Worm (Caenorhabditis elegans) whole organism, late embryonic: ENCODE results near the gene F45E4.6.

Source experiments
- C08G9.2 ChIP-seq: sonication (generic microtip); optimal IDR thresholded peaks from 2 replicates; lab custom pipeline; 2016; ENCODE audit warnings: mild to moderate bottlenecking, missing genetic modification characterization, moderate library complexity, missing compliant biosample characterization
- K02D7.2 ChIP-seq: sonication (generic microtip); optimal IDR thresholded peaks from 2 replicates; lab custom pipeline; 2017; ENCODE audit warnings: mild to moderate bottlenecking, missing genetic modification characterization, missing compliant biosample characterization
- T23F11.4 ChIP-seq: fragments of 200-800 bp; sonication (Bioruptor generic); optimal IDR thresholded peaks from 2 replicates; lab custom pipeline; 2018; ENCODE audit warnings: mild to moderate bottlenecking, missing genetic modification characterization, missing compliant biosample characterization
- Y22D7AL.16 ChIP-seq: sonication (generic microtip); optimal IDR thresholded peaks from 2 replicates; lab custom pipeline; 2016; ENCODE audit warnings: missing genetic modification characterization, missing compliant biosample characterization
- ahr-1 ChIP-seq: sonication (generic microtip); optimal IDR thresholded peaks from 2 replicates; lab custom pipeline; 2016; ENCODE audit warnings: missing genetic modification characterization, missing compliant biosample characterization
- ceh-14 ChIP-seq: sonication (generic microtip); optimal IDR thresholded peaks from 2 replicates; lab custom pipeline; 2016; ENCODE audit warnings: missing genotype, missing genetic modification characterization, missing compliant biosample characterization
- ceh-18 ChIP-seq: sonication (generic microtip); optimal IDR thresholded peaks from 2 replicates; lab custom pipeline; 2016; ENCODE audit warnings: missing genetic modification characterization, missing compliant biosample characterization
- ceh-19 ChIP-seq: fragments of 200-800 bp; sonication (Bioruptor generic); optimal IDR thresholded peaks from 2 replicates; lab custom pipeline; 2018; ENCODE audit warnings: mild to moderate bottlenecking, missing genetic modification characterization, missing compliant biosample characterization
- ceh-31 ChIP-seq: sonication (generic microtip); optimal IDR thresholded peaks from 2 replicates; lab custom pipeline; 2016; ENCODE audit warnings: missing genetic modification characterization, missing compliant biosample characterization
- ceh-34 ChIP-seq: sonication (generic microtip); optimal IDR thresholded peaks from 2 replicates; lab custom pipeline; 2016; ENCODE audit warnings: mild to moderate bottlenecking, missing genetic modification characterization, missing compliant biosample characterization
- ceh-45 ChIP-seq: fragments of 200-800 bp; sonication (Bioruptor generic); IDR thresholded peaks from 2 replicates; pipeline ENCODE4 v1.3.6; 2022; ENCODE audit warnings: missing genetic modification reagents, missing genetic modification characterization, missing compliant biosample characterization
- ceh-48 ChIP-seq: sonication (generic microtip); optimal IDR thresholded peaks from 2 replicates; lab custom pipeline; 2016; ENCODE audit warnings: missing genetic modification characterization, inconsistent platforms, missing compliant biosample characterization
- ceh-6 ChIP-seq: fragments of 200-800 bp; sonication (Bioruptor generic); optimal IDR thresholded peaks from 2 replicates; lab custom pipeline; 2018; ENCODE audit warnings: mild to moderate bottlenecking, missing genetic modification characterization, missing compliant biosample characterization
- ceh-9 ChIP-seq: sonication (generic microtip); optimal IDR thresholded peaks from 2 replicates; lab custom pipeline; 2016; ENCODE audit warnings: mild to moderate bottlenecking, missing genetic modification characterization, inconsistent platforms, missing compliant biosample characterization
- fkh-6 ChIP-seq: sonication (generic microtip); optimal IDR thresholded peaks from 2 replicates; lab custom pipeline; 2016; ENCODE audit warnings: missing genetic modification characterization, missing compliant biosample characterization
- lim-6 ChIP-seq: sonication (generic microtip); optimal IDR thresholded peaks from 2 replicates; lab custom pipeline; 2016; ENCODE audit warnings: missing genetic modification characterization, missing compliant biosample characterization
- nfya-1 ChIP-seq: sonication (generic microtip); optimal IDR thresholded peaks from 2 replicates; lab custom pipeline; 2017; ENCODE audit warnings: missing genetic modification characterization, mild to moderate bottlenecking, missing compliant biosample characterization, antibody characterized with exemption, moderate library complexity
- nhr-232 ChIP-seq: sonication (generic microtip); optimal IDR thresholded peaks from 2 replicates; lab custom pipeline; 2016; ENCODE audit warnings: missing genetic modification characterization, missing compliant biosample characterization
- npax-4 ChIP-seq: sonication (generic microtip); optimal IDR thresholded peaks from 2 replicates; lab custom pipeline; 2016; ENCODE audit warnings: missing genetic modification characterization, missing compliant biosample characterization
- odd-2 ChIP-seq: sonication (generic microtip); optimal IDR thresholded peaks from 2 replicates; lab custom pipeline; 2017; ENCODE audit warnings: antibody characterized with exemption, mild to moderate bottlenecking, missing genetic modification characterization, missing compliant biosample characterization
- pag-3 ChIP-seq: sonication (generic microtip); optimal IDR thresholded peaks from 2 replicates; lab custom pipeline; 2016; ENCODE audit warnings: missing compliant biosample characterization, missing genetic modification characterization, borderline replicate concordance
- pat-9 ChIP-seq: fragments of 200-800 bp; sonication (Bioruptor generic); optimal IDR thresholded peaks from 2 replicates; lab custom pipeline; 2018; ENCODE audit warnings: mild to moderate bottlenecking, missing genetic modification characterization, moderate library complexity, missing compliant biosample characterization
- pqm-1 ChIP-seq: sonication (generic microtip); optimal IDR thresholded peaks from 2 replicates; lab custom pipeline; 2016; ENCODE audit warnings: missing genetic modification characterization, missing compliant biosample characterization
- ref-2 ChIP-seq: sonication (generic microtip); optimal IDR thresholded peaks from 2 replicates; lab custom pipeline; 2016; ENCODE audit warnings: missing genetic modification characterization, missing compliant biosample characterization
- rnt-1 ChIP-seq: sonication (generic microtip); optimal IDR thresholded peaks from 2 replicates; lab custom pipeline; 2016; ENCODE audit warnings: missing genetic modification characterization, missing compliant biosample characterization
- tbx-7 ChIP-seq: sonication (generic microtip); optimal IDR thresholded peaks from 2 replicates; lab custom pipeline; 2016; ENCODE audit warnings: missing genotype, missing genetic modification characterization, missing compliant biosample characterization
- unc-3 ChIP-seq, 2 experiments: fragments of 200-800 bp in 1 of 2; sonication (Bioruptor generic) in 1 of 2; sonication (generic microtip) in 1 of 2; conservative IDR thresholded peaks in 1 of 2; optimal IDR thresholded peaks in 1 of 2; 2 replicates each; pipeline versions ENCODE4 v1.3.6 to Lab custom; 2016 to 2022; ENCODE audit warnings: missing compliant biosample characterization in 2 of 2, missing genetic modification characterization in 2 of 2, missing genetic modification reagents in 1 of 2
- unc-42 ChIP-seq: sonication (generic microtip); optimal IDR thresholded peaks from 2 replicates; lab custom pipeline; 2016; ENCODE audit warnings: missing genotype, missing genetic modification characterization, missing compliant biosample characterization
- unc-55 ChIP-seq: sonication (generic microtip); optimal IDR thresholded peaks from 2 replicates; lab custom pipeline; 2017; ENCODE audit warnings: missing biosample characterization, missing genetic modification reagents, missing genetic modification characterization

Gene F45E4.6

DNA sequence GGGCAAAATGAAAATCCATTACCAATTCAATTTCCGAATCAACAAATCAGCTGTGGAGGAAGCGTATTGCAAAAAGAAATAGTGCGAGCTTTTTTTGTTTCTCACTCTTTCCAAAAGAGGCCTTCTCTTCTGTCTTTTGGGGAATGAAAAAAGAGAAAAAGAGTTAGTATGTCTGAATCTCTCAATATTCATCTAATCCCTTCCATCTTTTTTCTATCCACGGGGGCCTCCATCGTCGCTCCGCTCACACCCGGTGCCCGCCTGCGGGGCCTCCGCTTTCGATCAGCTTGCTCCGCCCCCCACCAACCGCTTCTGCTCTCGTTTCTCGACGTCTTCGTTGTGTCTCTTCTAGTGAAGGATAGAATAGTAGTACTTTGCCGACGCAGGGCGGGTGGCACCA, 13.1 kb downstream of the F45E4.6 start:
- TF ChIP-seq unc-42 (tag; lab: Kevin White, UChicago) (peak; percentile 79), unc-55 (GFP tag; lab: Kevin White, UChicago) (no peak), pag-3 (peak; percentile 14), ceh-14 (no peak), nfya-1 (tag; lab: Kevin White, UChicago) (peak; percentile 11), C08G9.2 (peak; percentile 8), fkh-6 (no peak), ceh-31 (tag; lab: Kevin White, UChicago) (peak; percentile 51), ceh-34 (tag; lab: Kevin White, UChicago) (peak; percentile 28)

DNA sequence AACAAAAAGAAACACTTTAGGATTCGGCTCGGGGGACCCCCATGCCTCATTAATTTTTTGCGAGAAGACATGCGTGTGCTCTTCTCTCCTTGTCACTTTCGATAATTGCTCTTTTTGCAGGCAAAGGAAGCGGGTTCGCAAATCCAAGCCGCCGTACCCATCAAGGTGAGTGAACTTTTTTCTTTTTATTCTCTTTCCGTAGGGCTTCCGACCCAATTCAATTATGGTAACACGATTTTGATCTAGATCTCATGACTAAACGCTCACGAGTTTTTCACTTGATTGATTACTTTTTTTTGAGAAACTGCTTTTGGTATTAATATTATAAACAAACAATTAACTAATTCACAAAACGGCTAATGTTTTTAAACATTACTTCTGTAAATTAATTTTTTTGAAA, 19.8 kb downstream of the F45E4.6 start:
- TF ChIP-seq rnt-1 (tag; lab: Kevin White, UChicago): no peak
- no peak for TF ChIP-seq tbx-7 (tag; lab: Kevin White, UChicago)
- no peak for TF ChIP-seq odd-2 (tag; lab: Kevin White, UChicago)
- TF ChIP-seq ceh-45 (GFP tag; lab: Robert Waterston, UW): 0 out of 2 replicates have a peak, but pooled peaks have one; percentile 32
- no peak for TF ChIP-seq unc-55 (GFP tag; lab: Kevin White, UChicago)
- TF ChIP-seq unc-42 (tag; lab: Kevin White, UChicago): peak; percentile 86
- no peak for TF ChIP-seq ceh-31 (tag; lab: Kevin White, UChicago)
- no peak for TF ChIP-seq ahr-1 (tag; lab: Kevin White, UChicago)
- TF ChIP-seq lim-6: no peak
- no peak for TF ChIP-seq pat-9 (tag; lab: Kevin White, UChicago)
- no peak for TF ChIP-seq T23F11.4 (GFP tag; lab: Kevin White, UChicago)
- TF ChIP-seq, all 69 proteins: peak for 2

- peak; percentile 10 for TF ChIP-seq ceh-19 (GFP tag; lab: Kevin White, UChicago)
- peak; percentile 54 for TF ChIP-seq ceh-48
- no peak for TF ChIP-seq ceh-6 (GFP tag; lab: Kevin White, UChicago)
- peak; percentile 53 for TF ChIP-seq ceh-31 (tag; lab: Kevin White, UChicago)
- TF ChIP-seq, all 69 proteins: peak for 3
These were observed 21.0 kb downstream of the F45E4.6 start for ce11 chrIV:7611396-7611795.

DNA sequence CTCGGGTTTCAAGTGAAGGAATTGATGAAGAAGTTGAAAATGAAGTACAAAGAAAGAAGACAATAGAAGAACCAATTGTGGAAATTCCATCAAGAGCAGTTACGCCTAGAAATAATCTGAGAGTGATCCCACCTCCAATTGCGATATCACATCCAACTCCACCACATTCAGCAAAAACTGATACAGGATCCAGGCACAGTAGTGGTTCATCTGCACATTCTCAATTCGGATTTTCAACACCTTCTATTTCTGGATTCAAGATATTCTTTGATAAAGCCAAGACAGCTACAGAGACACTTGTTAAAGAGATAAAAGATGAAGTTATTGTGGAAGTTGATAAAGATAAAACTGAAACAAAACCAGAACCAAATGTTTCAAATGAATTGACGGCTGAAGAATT, 24.2 kb downstream of the F45E4.6 start:
- no peak for TF ChIP-seq npax-4 (tag; lab: Kevin White, UChicago)
- TF ChIP-seq ceh-9: no peak
- no peak for TF ChIP-seq ref-2 (tag; lab: Kevin White, UChicago)
- TF ChIP-seq K02D7.2 (tag; lab: Kevin White, UChicago): no peak
- TF ChIP-seq ceh-18 (tag; lab: Kevin White, UChicago): no peak
- no peak for TF ChIP-seq ceh-48
- no peak for TF ChIP-seq pqm-1 (tag; lab: Kevin White, UChicago)
- no peak for TF ChIP-seq pat-9 (tag; lab: Kevin White, UChicago)

DNA sequence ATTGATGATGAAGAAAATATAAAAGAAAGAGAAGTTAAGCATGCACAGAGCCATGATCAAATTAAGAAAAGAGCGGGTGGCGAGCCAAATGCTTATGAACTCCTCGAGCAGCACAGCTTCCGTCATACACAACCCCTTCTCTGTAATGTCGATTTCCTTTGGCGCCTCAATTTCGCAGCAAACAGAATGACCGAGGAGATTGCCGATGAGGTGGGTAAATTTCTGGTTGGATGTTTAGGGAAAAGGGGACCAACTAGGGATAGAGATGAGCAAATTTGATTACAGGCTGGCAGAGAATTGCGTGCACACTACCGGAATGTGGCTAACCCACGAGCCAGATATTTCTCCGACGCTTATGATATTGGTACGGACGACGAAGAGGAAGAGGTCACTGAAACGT, 26.9 kb downstream of the F45E4.6 start:
- TF ChIP-seq nhr-232 (tag; lab: Kevin White, UChicago): no peak
- peak; percentile 82 for TF ChIP-seq unc-42 (tag; lab: Kevin White, UChicago)
- TF ChIP-seq unc-3 (GFP tag; conservative IDR thresholded peaks at IDR 0.05; lab: Robert Waterston, UW): no peak
- TF ChIP-seq unc-3 (tag; optimal IDR thresholded peaks at IDR 0.05; lab: Kevin White, UChicago): no peak
- TF ChIP-seq, all 69 proteins: peak for 1

DNA sequence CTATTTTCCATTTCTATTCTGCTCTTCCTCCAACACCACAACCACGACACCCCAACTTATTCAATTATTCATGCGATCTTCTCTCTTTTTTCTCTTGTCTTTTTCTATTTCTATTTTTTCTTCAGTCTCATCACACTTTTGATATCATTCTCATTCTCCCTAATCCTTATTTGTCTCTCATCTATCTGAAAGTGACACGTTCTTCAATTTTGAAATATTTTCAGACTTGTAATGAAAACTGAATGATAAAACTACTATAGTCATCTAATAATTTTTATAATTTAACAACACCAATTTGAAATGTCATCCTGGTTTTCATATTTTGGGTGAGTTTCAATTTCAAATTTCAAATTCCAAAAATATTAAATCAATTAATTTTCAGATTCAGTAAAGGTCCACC, 43.7 kb downstream of the F45E4.6 start, which contains the start of gene cla-1:
Gene cla-1 (plus strand): TSS at position 301 of the 400 bp plus-strand sequence.
- TF ChIP-seq unc-42 (tag; lab: Kevin White, UChicago): peak; percentile 44
- no peak for TF ChIP-seq Y22D7AL.16 (tag; lab: Kevin White, UChicago)
- TF ChIP-seq, all 69 proteins: peak for 1
